Worm (Caenorhabditis elegans) whole organism, late embryonic: ENCODE results near the gene arf-1.

Experiments used
- F13H6.1 ChIP-seq: sonication (generic microtip); optimal IDR thresholded peaks from 2 replicates; lab custom pipeline; 2016; ENCODE audit warnings: missing genetic modification characterization, missing compliant biosample characterization
- dve-1 ChIP-seq: sonication (generic microtip); optimal IDR thresholded peaks from 2 replicates; lab custom pipeline; 2017; ENCODE audit warnings: antibody characterized with exemption, mild to moderate bottlenecking, missing genetic modification characterization, missing compliant biosample characterization
- gmeb-2 ChIP-seq: sonication (generic microtip); optimal IDR thresholded peaks from 2 replicates; lab custom pipeline; 2016; ENCODE audit warnings: missing genetic modification characterization, inconsistent platforms, missing compliant biosample characterization
- madf-2 ChIP-seq: sonication (generic microtip); optimal IDR thresholded peaks from 2 replicates; lab custom pipeline; 2017; ENCODE audit warnings: missing genetic modification characterization, missing compliant biosample characterization
- mec-3 ChIP-seq: sonication (generic microtip); optimal IDR thresholded peaks from 2 replicates; lab custom pipeline; 2016; ENCODE audit warnings: borderline replicate concordance, missing genetic modification characterization, missing compliant biosample characterization
- nfya-1 ChIP-seq: sonication (generic microtip); optimal IDR thresholded peaks from 2 replicates; lab custom pipeline; 2017; ENCODE audit warnings: missing genetic modification characterization, mild to moderate bottlenecking, missing compliant biosample characterization, antibody characterized with exemption, moderate library complexity
- nhr-232 ChIP-seq: sonication (generic microtip); optimal IDR thresholded peaks from 2 replicates; lab custom pipeline; 2016; ENCODE audit warnings: missing genetic modification characterization, missing compliant biosample characterization
- tbx-2 ChIP-seq: sonication (generic microtip); optimal IDR thresholded peaks from 2 replicates; lab custom pipeline; 2016; ENCODE audit warnings: missing genetic modification characterization, missing compliant biosample characterization

ce11 chrIII:5763988-5764387 is 49.3 kb downstream of the arf-1 start:
- no peak for TF ChIP-seq tbx-2
- TF ChIP-seq mec-3 (tag; lab: Kevin White, UChicago): no peak
- no peak for TF ChIP-seq nhr-232 (tag; lab: Kevin White, UChicago)
- no peak for TF ChIP-seq F13H6.1
- no peak for TF ChIP-seq dve-1 (tag; lab: Kevin White, UChicago)
- TF ChIP-seq gmeb-2 (tag; lab: Kevin White, UChicago): no peak
- TF ChIP-seq nfya-1 (tag; lab: Kevin White, UChicago): no peak
- TF ChIP-seq madf-2 (tag; lab: Kevin White, UChicago): no peak
